Worm (Caenorhabditis elegans): ENCODE results near the gene R02D1.2.

DNA sequence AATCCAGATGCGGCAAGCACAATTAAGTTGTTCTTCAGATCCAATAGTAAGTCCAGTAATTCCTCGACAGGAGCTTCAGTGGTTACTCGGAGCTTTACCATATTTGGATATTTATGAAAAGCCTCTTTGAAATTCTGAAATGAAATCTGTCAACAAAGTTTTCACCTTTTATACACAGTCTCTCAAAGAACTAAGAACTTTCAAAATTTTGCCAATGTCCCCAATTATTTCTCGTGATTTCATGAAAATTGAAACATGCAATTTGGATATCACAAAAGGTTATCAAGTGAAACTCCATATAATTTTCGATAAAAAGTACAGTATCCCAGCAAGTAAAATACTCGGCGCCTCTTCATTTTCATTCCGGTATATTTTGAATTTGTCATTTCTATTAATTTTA lies 26.7 kb downstream of the R02D1.2 start, which contains the start of gene F47D2.11:
- TF ChIP-seq fos-1 (tag; optimal IDR thresholded peaks at IDR 0.05) (no peak), jun-1 (tag; optimal IDR thresholded peaks at IDR 0.05) (no peak), fkh-10 (GFP tag; optimal IDR thresholded peaks at IDR 0.05) (no peak), ZK546.5 (tag; optimal IDR thresholded peaks at IDR 0.05) (no peak), nhr-6 (tag; optimal IDR thresholded peaks at IDR 0.05) (no peak), Y75B8A.6 (GFP tag; IDR thresholded peaks at IDR 0.05) (no peak), nhr-48 (tag; optimal IDR thresholded peaks at IDR 0.05) (no peak), ztf-11 (tag; optimal IDR thresholded peaks at IDR 0.05) (no peak), nhr-10 (tag; optimal IDR thresholded peaks at IDR 0.05) (no peak), mep-1 (tag; optimal IDR thresholded peaks at IDR 0.05) (no peak), unc-62 (GFP tag; optimal IDR thresholded peaks at IDR 0.05 in 1 of 2) (peak in 1 of 2 experiments; percentile 14), unc-62 (tag; optimal IDR thresholded peaks at IDR 0.05) (no peak), hif-1 (tag; optimal IDR thresholded peaks at IDR 0.05) (no peak), Y105C5A.15 (GFP tag; IDR thresholded peaks at IDR 0.05) (no peak)

All from whole organism, L4 larva.